Worm (Caenorhabditis elegans) whole organism, young adult: ENCODE measurements around the gene F15B9.11.

ENCODE experiments used
- B0261.1 ChIP-seq: sonication (generic microtip); optimal IDR thresholded peaks from 2 replicates; lab custom pipeline; 2016; ENCODE audit warnings: mild to moderate bottlenecking, missing genetic modification characterization, moderate library complexity, missing compliant biosample characterization
- C17E4.6 ChIP-seq: fragments of 200-800 bp; sonication (Bioruptor generic); IDR thresholded peaks from 2 replicates; pipeline ENCODE4 v1.3.6; 2022; ENCODE audit warnings: missing genetic modification reagents, missing genetic modification characterization, missing compliant biosample characterization
- F10E7.11 ChIP-seq: sonication (generic microtip); optimal IDR thresholded peaks from 2 replicates; lab custom pipeline; 2017; ENCODE audit warnings: mild to moderate bottlenecking, missing genetic modification characterization, moderate library complexity, missing compliant biosample characterization
- F22D6.2 ChIP-seq: sonication (generic microtip); optimal IDR thresholded peaks from 2 replicates; lab custom pipeline; 2016; ENCODE audit warnings: mild to moderate bottlenecking, missing genetic modification characterization, missing compliant biosample characterization
- F39B2.1 ChIP-seq: fragments of 200-800 bp; sonication (Bioruptor generic); IDR thresholded peaks from 2 replicates; pipeline ENCODE4 v1.3.6; 2022; ENCODE audit warnings: missing genetic modification reagents, missing genetic modification characterization, missing compliant biosample characterization
- F49E8.2 ChIP-seq: sonication (generic microtip); optimal IDR thresholded peaks from 3 replicates; lab custom pipeline; 2017; ENCODE audit warnings: missing genetic modification characterization, mild to moderate bottlenecking, missing compliant biosample characterization, antibody characterized with exemption, moderate library complexity; ENCODE audit not compliant: insufficient read depth
- K11D2.4 ChIP-seq: fragments of 200-800 bp; sonication (Bioruptor generic); IDR thresholded peaks from 2 replicates; pipeline ENCODE4 v1.3.6; 2022; ENCODE audit warnings: missing genetic modification reagents, missing genetic modification characterization, missing compliant biosample characterization
- K12H6.12 ChIP-seq: fragments of 200-800 bp; sonication (Bioruptor generic); optimal IDR thresholded peaks from 2 replicates; lab custom pipeline; 2018; ENCODE audit warnings: mild to moderate bottlenecking, missing genetic modification characterization, missing compliant biosample characterization
- T07F8.4 ChIP-seq: sonication (generic microtip); optimal IDR thresholded peaks from 2 replicates; lab custom pipeline; 2016; ENCODE audit warnings: mild to moderate bottlenecking, missing genetic modification characterization, moderate library complexity, missing compliant biosample characterization
- Y53F4B.3 ChIP-seq: fragments of 200-800 bp; sonication (Bioruptor generic); IDR thresholded peaks from 2 replicates; pipeline ENCODE4 v1.3.6; 2022; ENCODE audit warnings: missing genetic modification reagents, missing genetic modification characterization, missing compliant biosample characterization
- Y53G8AR.9 ChIP-seq: fragments of 200-800 bp; sonication (Bioruptor generic); conservative IDR thresholded peaks from 2 replicates; pipeline ENCODE4 v1.3.6; 2022; ENCODE audit warnings: missing genetic modification reagents, missing genetic modification characterization, missing compliant biosample characterization
- Y56A3A.18 ChIP-seq: fragments of 200-800 bp; sonication (Bioruptor generic); IDR thresholded peaks from 2 replicates; pipeline ENCODE4 v1.3.6; 2022; ENCODE audit warnings: missing genetic modification reagents, missing genetic modification characterization, missing compliant biosample characterization
- Y67H2A.10 ChIP-seq: fragments of 200-800 bp; sonication (Bioruptor generic); conservative IDR thresholded peaks from 2 replicates; pipeline ENCODE4 v1.3.6; 2022; ENCODE audit warnings: missing genetic modification reagents, missing genetic modification characterization, missing compliant biosample characterization
- aptf-2 ChIP-seq: fragments of 200-800 bp; sonication (Bioruptor generic); conservative IDR thresholded peaks from 2 replicates; pipeline ENCODE4 v1.3.6; 2022; ENCODE audit warnings: missing genetic modification reagents, missing genetic modification characterization, missing compliant biosample characterization
- aptf-3 ChIP-seq: fragments of 200-800 bp; sonication (Bioruptor generic); IDR thresholded peaks from 2 replicates; pipeline ENCODE4 v1.3.6; 2022; ENCODE audit warnings: missing genetic modification characterization, missing compliant biosample characterization
- atf-7 ChIP-seq: sonication (generic microtip); optimal IDR thresholded peaks from 2 replicates; lab custom pipeline; 2017; ENCODE audit warnings: mild to moderate bottlenecking, missing genetic modification characterization, missing compliant biosample characterization
- athp-1 ChIP-seq: sonication (generic microtip); optimal IDR thresholded peaks from 2 replicates; lab custom pipeline; 2017; ENCODE audit warnings: mild to moderate bottlenecking, missing genetic modification characterization, missing compliant biosample characterization
- attf-3 ChIP-seq: fragments of 200-800 bp; sonication (Bioruptor generic); conservative IDR thresholded peaks from 2 replicates; pipeline ENCODE4 v1.3.6; 2022; ENCODE audit warnings: missing genetic modification reagents, missing genetic modification characterization, missing compliant biosample characterization
- attf-5 ChIP-seq: fragments of 200-800 bp; sonication (Bioruptor generic); optimal IDR thresholded peaks from 2 replicates; lab custom pipeline; 2018; ENCODE audit warnings: mild to moderate bottlenecking, missing genetic modification characterization, missing compliant biosample characterization
- attf-6 ChIP-seq: fragments of 200-800 bp; sonication (Bioruptor generic); IDR thresholded peaks from 2 replicates; pipeline ENCODE4 v1.3.6; 2022; ENCODE audit warnings: missing genetic modification reagents, missing genetic modification characterization, missing compliant biosample characterization
- bed-1 ChIP-seq: fragments of 200-800 bp; sonication (Bioruptor generic); IDR thresholded peaks from 2 replicates; pipeline ENCODE4 v1.3.6; 2022; ENCODE audit warnings: missing genetic modification reagents, missing genetic modification characterization, missing compliant biosample characterization
- bed-2 ChIP-seq: fragments of 200-800 bp; sonication (Bioruptor generic); IDR thresholded peaks from 2 replicates; pipeline ENCODE4 v1.3.6; 2022; ENCODE audit warnings: missing genetic modification reagents, missing genetic modification characterization, missing compliant biosample characterization
- cebp-2 ChIP-seq: fragments of 200-800 bp; sonication (Bioruptor generic); IDR thresholded peaks from 2 replicates; pipeline ENCODE4 v1.3.6; 2022; ENCODE audit warnings: missing genetic modification characterization, missing compliant biosample characterization
- dpl-1 ChIP-seq: fragments of 150-350 bp; optimal IDR thresholded peaks from 2 replicates; lab custom pipeline; 2014; ENCODE audit warnings: missing biosample characterization, missing genetic modification reagents, missing genetic modification characterization
- efl-1 ChIP-seq: fragments of 150-350 bp; optimal IDR thresholded peaks from 2 replicates; lab custom pipeline; 2014; ENCODE audit warnings: missing biosample characterization, missing genetic modification reagents, missing genetic modification characterization
- egl-44 ChIP-seq: fragments of 200-800 bp; sonication (Bioruptor generic); IDR thresholded peaks from 2 replicates; pipeline ENCODE4 v1.3.6; 2022; ENCODE audit warnings: missing genetic modification reagents, missing genetic modification characterization, missing compliant biosample characterization
- him-1 ChIP-seq: sonication (generic microtip); optimal IDR thresholded peaks from 2 replicates; lab custom pipeline; 2016; ENCODE audit warnings: missing genotype, missing genetic modification reagents, missing genetic modification characterization, missing compliant biosample characterization
- hmg-20 ChIP-seq: fragments of 200-800 bp; sonication (Bioruptor generic); IDR thresholded peaks from 2 replicates; pipeline ENCODE4 v1.3.6; 2022; ENCODE audit warnings: missing genetic modification reagents, missing genetic modification characterization, missing compliant biosample characterization
- hrde-1 ChIP-seq: sonication (generic microtip); optimal IDR thresholded peaks from 2 replicates; lab custom pipeline; 2016; ENCODE audit warnings: missing genetic modification characterization, mild to moderate bottlenecking, missing compliant biosample characterization, moderate library complexity, missing genotype, missing genetic modification reagents, borderline replicate concordance
- let-607 ChIP-seq, 2 experiments: fragments of 200-800 bp in 1 of 2; sonication (Bioruptor generic) in 1 of 2; sonication (generic microtip) in 1 of 2; optimal IDR thresholded peaks; 2 replicates each; lab custom pipeline; 2016 to 2018; ENCODE audit warnings: mild to moderate bottlenecking in 2 of 2, missing compliant biosample characterization in 2 of 2, missing genetic modification characterization in 2 of 2, moderate library complexity in 2 of 2, missing genotype in 1 of 2
- lin-35 ChIP-seq, 3 experiments: fragments of 150-350 bp in 2 of 3; sonication (generic microtip) in 1 of 3; optimal IDR thresholded peaks; 2 replicates each; lab custom pipeline; 2014 to 2018; ENCODE audit warnings: missing biosample characterization in 3 of 3, missing genetic modification characterization in 3 of 3, missing genetic modification reagents in 3 of 3
- lin-40 ChIP-seq: sonication (generic microtip); optimal IDR thresholded peaks from 2 replicates; lab custom pipeline; 2016; ENCODE audit warnings: missing genetic modification characterization, mild to moderate bottlenecking, missing compliant biosample characterization, missing genotype, missing genetic modification reagents
- lin-54 ChIP-seq: fragments of 200-800 bp; sonication (Bioruptor generic); optimal IDR thresholded peaks from 2 replicates; lab custom pipeline; 2018; ENCODE audit warnings: mild to moderate bottlenecking, missing genetic modification characterization, missing compliant biosample characterization
- lir-1 ChIP-seq: fragments of 200-800 bp; sonication (Bioruptor generic); conservative IDR thresholded peaks from 2 replicates; pipeline ENCODE4 v1.3.6; 2022; ENCODE audit warnings: missing genetic modification reagents, missing genetic modification characterization, missing compliant biosample characterization
- mcd-1 ChIP-seq: fragments of 200-800 bp; sonication (Bioruptor generic); IDR thresholded peaks from 2 replicates; pipeline ENCODE4 v1.3.6; 2022; ENCODE audit warnings: missing genetic modification reagents, missing genetic modification characterization, missing compliant biosample characterization
- mel-28 ChIP-seq: sonication (generic microtip); optimal IDR thresholded peaks from 2 replicates; lab custom pipeline; 2016; ENCODE audit warnings: borderline replicate concordance, mild to moderate bottlenecking, missing genetic modification characterization, missing compliant biosample characterization
- mes-4 ChIP-seq: sonication (generic microtip); optimal IDR thresholded peaks from 2 replicates; lab custom pipeline; 2016; ENCODE audit warnings: missing genotype, missing genetic modification characterization, missing compliant biosample characterization
- nhr-120 ChIP-seq: fragments of 200-800 bp; sonication (Bioruptor generic); IDR thresholded peaks from 2 replicates; pipeline ENCODE4 v1.3.6; 2022; ENCODE audit warnings: missing genetic modification characterization, missing compliant biosample characterization
- nhr-27 ChIP-seq: fragments of 200-800 bp; sonication (Bioruptor generic); optimal IDR thresholded peaks from 2 replicates; lab custom pipeline; 2018; ENCODE audit warnings: mild to moderate bottlenecking, missing genetic modification characterization, moderate library complexity, missing compliant biosample characterization
- nhr-80 ChIP-seq: sonication (generic microtip); optimal IDR thresholded peaks from 2 replicates; lab custom pipeline; 2016; ENCODE audit warnings: missing genetic modification characterization, missing compliant biosample characterization
- rpc-1 ChIP-seq, 2 experiments: fragments of 150-350 bp in 1 of 2; sonication (generic microtip) in 1 of 2; optimal IDR thresholded peaks; 2 replicates each; lab custom pipeline; 2014 to 2018; ENCODE audit warnings: missing biosample characterization in 1 of 2, missing genetic modification characterization in 1 of 2, missing genetic modification reagents in 1 of 2, missing genotype in 1 of 2
- snpc-1.3 ChIP-seq: sonication (generic microtip); optimal IDR thresholded peaks from 2 replicates; lab custom pipeline; 2017; ENCODE audit warnings: missing genetic modification characterization, mild to moderate bottlenecking, missing compliant biosample characterization, antibody characterized with exemption, moderate library complexity, missing genotype, missing genetic modification reagents; ENCODE audit not compliant: insufficient read depth
- snpc-3.4 ChIP-seq: sonication (generic microtip); optimal IDR thresholded peaks from 2 replicates; lab custom pipeline; 2017; ENCODE audit warnings: missing genetic modification characterization, mild to moderate bottlenecking, missing compliant biosample characterization, antibody characterized with exemption, moderate library complexity, missing genotype, missing genetic modification reagents
- somi-1 ChIP-seq: fragments of 200-800 bp; sonication (Bioruptor generic); optimal IDR thresholded peaks from 2 replicates; lab custom pipeline; 2018; ENCODE audit warnings: mild to moderate bottlenecking, missing genetic modification characterization, missing compliant biosample characterization
- tbx-9 ChIP-seq: sonication (generic microtip); optimal IDR thresholded peaks from 2 replicates; lab custom pipeline; 2016; ENCODE audit warnings: borderline replicate concordance, missing genetic modification characterization, inconsistent platforms, missing compliant biosample characterization
- tlf-1 ChIP-seq: fragments of 200-800 bp; sonication (Bioruptor generic); optimal IDR thresholded peaks from 2 replicates; lab custom pipeline; 2018; ENCODE audit warnings: mild to moderate bottlenecking, missing genetic modification characterization, missing compliant biosample characterization
- ztf-28 ChIP-seq: fragments of 200-800 bp; sonication (Bioruptor generic); IDR thresholded peaks from 2 replicates; pipeline ENCODE4 v1.3.6; 2022; ENCODE audit warnings: missing genetic modification reagents, missing genetic modification characterization, missing compliant biosample characterization
- ztf-3 ChIP-seq: fragments of 200-800 bp; sonication (Bioruptor generic); optimal IDR thresholded peaks from 2 replicates; lab custom pipeline; 2018; ENCODE audit warnings: mild to moderate bottlenecking, missing genetic modification characterization, missing compliant biosample characterization

F15B9.11 gene

DNA sequence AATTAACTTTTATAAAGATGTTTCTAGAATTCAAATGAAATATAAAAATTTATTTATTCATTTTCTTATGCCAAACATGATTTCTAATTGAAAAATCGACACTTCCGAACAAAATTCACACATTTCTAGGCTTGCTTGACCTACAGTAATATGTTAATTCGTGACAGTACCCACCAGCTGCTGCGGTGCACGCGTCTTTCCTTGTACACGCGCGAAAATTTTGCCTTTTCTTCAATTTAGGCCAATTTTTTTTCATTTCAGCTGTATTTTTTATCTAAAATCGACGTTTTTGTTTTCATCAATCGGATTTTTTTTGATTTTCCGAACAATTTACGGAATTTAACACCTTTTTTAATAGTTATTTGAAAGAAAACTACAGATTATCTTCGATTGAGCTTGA is 7.4 kb upstream of the F15B9.11 start:
- TF ChIP-seq K12H6.12: no peak
- TF ChIP-seq him-1 (tag; lab: Kevin White, UChicago): peak; percentile 63
- TF ChIP-seq T07F8.4: no peak
- TF ChIP-seq tlf-1 (GFP tag; lab: Kevin White, UChicago): peak; percentile 12
- no peak for TF ChIP-seq F39B2.1 (GFP tag; lab: Robert Waterston, UW)
- no peak for TF ChIP-seq egl-44
- TF ChIP-seq B0261.1 (tag; lab: Kevin White, UChicago): no peak
- TF ChIP-seq efl-1 (GFP tag; lab: Kevin White, UChicago): peak; percentile 95
- TF ChIP-seq F10E7.11: no peak
- TF ChIP-seq bed-1 (GFP tag; lab: Robert Waterston, UW): no peak
- TF ChIP-seq lin-40 (tag; lab: Kevin White, UChicago): no peak
- no peak for TF ChIP-seq nhr-80
- TF ChIP-seq aptf-3 (GFP tag; lab: Robert Waterston, UW): no peak
- no peak for TF ChIP-seq hrde-1 (tag; lab: Kevin White, UChicago)
- no peak for TF ChIP-seq mes-4 (tag; lab: Kevin White, UChicago)
- TF ChIP-seq let-607 (tag; optimal IDR thresholded peaks at IDR 0.05; lab: Kevin White, UChicago): no peak
- TF ChIP-seq bed-2: no peak
- TF ChIP-seq ztf-28 (GFP tag; lab: Robert Waterston, UW): no peak
- no peak for TF ChIP-seq C17E4.6
- TF ChIP-seq snpc-1.3 (tag; lab: Kevin White, UChicago): peak; percentile 65
- no peak for TF ChIP-seq rpc-1 (optimal IDR thresholded peaks at IDR 0.05; lab: Kevin White, UChicago)
- TF ChIP-seq rpc-1 (tag; optimal IDR thresholded peaks at IDR 0.05; lab: Kevin White, UChicago): peak; percentile 4
- TF ChIP-seq Y53G8AR.9 (GFP tag; lab: Robert Waterston, UW): no peak
- TF ChIP-seq attf-5: no peak
- no peak; the same call in 1 of the 2 replicates for TF ChIP-seq lir-1
- TF ChIP-seq attf-3 (GFP tag; lab: Robert Waterston, UW): peak; percentile 34; the same call in 1 of the 2 replicates
- TF ChIP-seq lin-35 (GFP tag; optimal IDR thresholded peaks at IDR 0.05; lab: Kevin White, UChicago): no peak
- no peak for TF ChIP-seq somi-1 (GFP tag; lab: Kevin White, UChicago)
- no peak for TF ChIP-seq mcd-1 (GFP tag; lab: Robert Waterston, UW)
- no peak for TF ChIP-seq hmg-20 (GFP tag; lab: Robert Waterston, UW)
- no peak for TF ChIP-seq mel-28
- TF ChIP-seq F49E8.2: peak; percentile 87
- TF ChIP-seq Y53F4B.3 (GFP tag; lab: Robert Waterston, UW): no peak
- peak; percentile 91 for TF ChIP-seq dpl-1
- no peak for TF ChIP-seq lin-54
- TF ChIP-seq Y67H2A.10 (GFP tag; lab: Robert Waterston, UW): no peak
- no peak for TF ChIP-seq athp-1
- TF ChIP-seq ztf-3 (GFP tag; lab: Kevin White, UChicago): no peak
- no peak for TF ChIP-seq Y56A3A.18 (GFP tag; lab: Robert Waterston, UW)
- TF ChIP-seq aptf-2: no peak
- no peak for TF ChIP-seq atf-7
- no peak for TF ChIP-seq K11D2.4 (GFP tag; lab: Robert Waterston, UW)
- no peak for TF ChIP-seq attf-6
- no peak for TF ChIP-seq F22D6.2 (tag; lab: Kevin White, UChicago)
- no peak for TF ChIP-seq tbx-9 (tag; lab: Kevin White, UChicago)
- TF ChIP-seq nhr-27: no peak
- no peak for TF ChIP-seq nhr-120 (GFP tag; lab: Robert Waterston, UW)
- TF ChIP-seq cebp-2 (GFP tag; lab: Robert Waterston, UW): no peak
- peak; percentile 83 for TF ChIP-seq snpc-3.4 (tag; lab: Kevin White, UChicago)
